Fruit fly (Drosophila melanogaster) whole organism, adult: ENCODE data around the gene Acbp1.

Experiments used
- CG1620 ChIP-seq: fragments of 200-800 bp; sonication (Bioruptor generic); optimal IDR thresholded peaks from 2 replicates; lab custom pipeline; 2016; ENCODE audit warnings: missing biosample characterization, missing genetic modification characterization
- CG7101 ChIP-seq: fragments of 200-800 bp; sonication (Bioruptor generic); optimal IDR thresholded peaks from 2 replicates; lab custom pipeline; 2018; ENCODE audit warnings: missing biosample characterization, mild to moderate bottlenecking, missing genetic modification characterization, moderate library complexity
- Clk ChIP-seq: fragments of 200-800 bp; sonication (Bioruptor generic); optimal IDR thresholded peaks from 2 replicates; lab custom pipeline; 2017; ENCODE audit warnings: missing biosample characterization, missing genetic modification characterization
- Crg-1 ChIP-seq: fragments of 200-800 bp; sonication (Bioruptor generic); optimal IDR thresholded peaks from 2 replicates; lab custom pipeline; 2016; ENCODE audit warnings: missing biosample characterization, missing genetic modification characterization
- Mnt ChIP-seq: fragments of 200-800 bp; sonication (Bioruptor generic); optimal IDR thresholded peaks from 2 replicates; lab custom pipeline; 2016; ENCODE audit warnings: missing biosample characterization, mild to moderate bottlenecking, missing genetic modification characterization
- bab1 ChIP-seq: fragments of 200-800 bp; sonication (Bioruptor generic); optimal IDR thresholded peaks from 3 replicates; lab custom pipeline; 2019; ENCODE audit warnings: missing biosample characterization, mild to moderate bottlenecking, missing genetic modification characterization, moderate library complexity
- cic ChIP-seq: fragments of 200-800 bp; sonication (Bioruptor generic); optimal IDR thresholded peaks from 2 replicates; lab custom pipeline; 2017; ENCODE audit warnings: missing biosample characterization, mild to moderate bottlenecking, missing genetic modification characterization, moderate library complexity
- kay ChIP-seq: fragments of 200-800 bp; sonication (Bioruptor generic); peaks from one replicate; lab custom pipeline; 2016; ENCODE audit warnings: missing biosample characterization, missing genetic modification characterization, borderline replicate concordance
- ovo ChIP-seq: fragments of 200-800 bp; sonication (Bioruptor generic); optimal IDR thresholded peaks from 2 replicates; lab custom pipeline; 2016; ENCODE audit warnings: missing biosample characterization, missing genetic modification characterization
- tj ChIP-seq: fragments of 200-800 bp; sonication (Bioruptor generic); optimal IDR thresholded peaks from 3 replicates; lab custom pipeline; 2017; ENCODE audit warnings: missing biosample characterization, mild to moderate bottlenecking, missing genetic modification characterization, moderate library complexity
- toe ChIP-seq: fragments of 200-800 bp; sonication (Bioruptor generic); optimal IDR thresholded peaks from 2 replicates; lab custom pipeline; 2016; ENCODE audit warnings: missing biosample characterization, missing genetic modification characterization

DNA sequence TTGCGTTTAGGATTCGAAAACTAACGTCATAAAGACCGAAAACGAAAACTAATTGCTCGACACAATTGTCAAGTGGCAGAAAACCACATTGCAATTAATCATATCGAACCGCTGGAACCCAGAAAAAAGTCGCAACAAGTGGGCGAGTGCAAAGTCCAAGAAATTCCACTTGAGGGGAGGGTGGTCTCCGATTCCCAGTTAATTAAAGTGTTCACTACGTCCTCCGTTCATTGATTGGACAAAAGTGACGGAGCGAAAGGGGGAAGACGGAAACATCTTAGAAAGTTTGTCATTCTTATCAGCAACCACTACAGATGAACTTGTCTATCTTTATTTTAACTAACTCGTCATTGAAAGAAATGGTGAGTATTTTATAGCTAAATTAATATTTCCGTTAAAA lies 40.3 kb upstream of the Acbp1 start:
- no peak for TF ChIP-seq Crg-1 (GFP tag; lab: Kevin White, UChicago)
- TF ChIP-seq ovo (GFP tag; lab: Kevin White, UChicago): no peak
- no peak for TF ChIP-seq kay (GFP tag; lab: Kevin White, UChicago)
- TF ChIP-seq CG7101 (tag; lab: Kevin White, UChicago): no peak
- no peak for TF ChIP-seq CG1620 (GFP tag; lab: Kevin White, UChicago)
- TF ChIP-seq cic (GFP tag; lab: Kevin White, UChicago): peak; percentile 97
- no peak for TF ChIP-seq tj
- no peak for TF ChIP-seq toe
- TF ChIP-seq bab1 (GFP tag; lab: Kevin White, UChicago): no peak
- TF ChIP-seq Mnt: no peak
- TF ChIP-seq Clk: no peak
